Worm (Caenorhabditis elegans) whole organism, late embryonic: ENCODE data around the gene clh-1.

Experiments used
- C08G9.2 ChIP-seq: sonication (generic microtip); optimal IDR thresholded peaks from 2 replicates; lab custom pipeline; 2016; ENCODE audit warnings: mild to moderate bottlenecking, missing genetic modification characterization, moderate library complexity, missing compliant biosample characterization
- F13H6.1 ChIP-seq: sonication (generic microtip); optimal IDR thresholded peaks from 2 replicates; lab custom pipeline; 2016; ENCODE audit warnings: missing genetic modification characterization, missing compliant biosample characterization
- K02D7.2 ChIP-seq: sonication (generic microtip); optimal IDR thresholded peaks from 2 replicates; lab custom pipeline; 2017; ENCODE audit warnings: mild to moderate bottlenecking, missing genetic modification characterization, missing compliant biosample characterization
- K09A11.1 ChIP-seq: sonication (generic microtip); optimal IDR thresholded peaks from 2 replicates; lab custom pipeline; 2017; ENCODE audit warnings: antibody characterized with exemption, mild to moderate bottlenecking, missing genetic modification characterization, missing compliant biosample characterization; ENCODE audit not compliant: insufficient read depth
- T23F11.4 ChIP-seq: fragments of 200-800 bp; sonication (Bioruptor generic); optimal IDR thresholded peaks from 2 replicates; lab custom pipeline; 2018; ENCODE audit warnings: mild to moderate bottlenecking, missing genetic modification characterization, missing compliant biosample characterization
- Y22D7AL.16 ChIP-seq: sonication (generic microtip); optimal IDR thresholded peaks from 2 replicates; lab custom pipeline; 2016; ENCODE audit warnings: missing genetic modification characterization, missing compliant biosample characterization
- ceh-14 ChIP-seq: sonication (generic microtip); optimal IDR thresholded peaks from 2 replicates; lab custom pipeline; 2016; ENCODE audit warnings: missing genotype, missing genetic modification characterization, missing compliant biosample characterization
- ceh-19 ChIP-seq: fragments of 200-800 bp; sonication (Bioruptor generic); optimal IDR thresholded peaks from 2 replicates; lab custom pipeline; 2018; ENCODE audit warnings: mild to moderate bottlenecking, missing genetic modification characterization, missing compliant biosample characterization
- ceh-2 ChIP-seq: sonication (generic microtip); optimal IDR thresholded peaks from 2 replicates; lab custom pipeline; 2016; ENCODE audit warnings: missing genotype, missing genetic modification characterization, missing compliant biosample characterization
- ceh-22 ChIP-seq: sonication (generic microtip); optimal IDR thresholded peaks from 2 replicates; lab custom pipeline; 2017; ENCODE audit warnings: missing biosample characterization, missing genetic modification characterization
- ceh-24 ChIP-seq: sonication (generic microtip); optimal IDR thresholded peaks from 2 replicates; lab custom pipeline; 2016; ENCODE audit warnings: mild to moderate bottlenecking, missing genetic modification characterization, missing compliant biosample characterization
- ceh-34 ChIP-seq: sonication (generic microtip); optimal IDR thresholded peaks from 2 replicates; lab custom pipeline; 2016; ENCODE audit warnings: mild to moderate bottlenecking, missing genetic modification characterization, missing compliant biosample characterization
- ceh-48 ChIP-seq: sonication (generic microtip); optimal IDR thresholded peaks from 2 replicates; lab custom pipeline; 2016; ENCODE audit warnings: missing genetic modification characterization, inconsistent platforms, missing compliant biosample characterization
- ceh-9 ChIP-seq: sonication (generic microtip); optimal IDR thresholded peaks from 2 replicates; lab custom pipeline; 2016; ENCODE audit warnings: mild to moderate bottlenecking, missing genetic modification characterization, inconsistent platforms, missing compliant biosample characterization
- dmd-4 ChIP-seq: sonication (generic microtip); optimal IDR thresholded peaks from 2 replicates; lab custom pipeline; 2016; ENCODE audit warnings: borderline replicate concordance, missing genetic modification characterization, missing compliant biosample characterization
- dve-1 ChIP-seq: sonication (generic microtip); optimal IDR thresholded peaks from 2 replicates; lab custom pipeline; 2017; ENCODE audit warnings: antibody characterized with exemption, mild to moderate bottlenecking, missing genetic modification characterization, missing compliant biosample characterization
- elt-2 ChIP-seq: sonication (generic microtip); optimal IDR thresholded peaks from 2 replicates; lab custom pipeline; 2016; ENCODE audit warnings: missing genetic modification reagents, missing genetic modification characterization, missing compliant biosample characterization
- fax-1 ChIP-seq: sonication (generic microtip); optimal IDR thresholded peaks from 2 replicates; lab custom pipeline; 2016; ENCODE audit warnings: missing genotype, missing genetic modification characterization, missing compliant biosample characterization
- fkh-10 ChIP-seq: fragments of 150-350 bp; optimal IDR thresholded peaks from 2 replicates; lab custom pipeline; 2014; ENCODE audit warnings: missing biosample characterization, missing genetic modification reagents, missing genetic modification characterization
- gmeb-2 ChIP-seq: sonication (generic microtip); optimal IDR thresholded peaks from 2 replicates; lab custom pipeline; 2016; ENCODE audit warnings: missing genetic modification characterization, inconsistent platforms, missing compliant biosample characterization
- hlh-30 ChIP-seq: sonication (generic microtip); optimal IDR thresholded peaks from 2 replicates; lab custom pipeline; 2017; ENCODE audit warnings: antibody characterized with exemption, missing genetic modification characterization, missing compliant biosample characterization; ENCODE audit not compliant: insufficient read depth
- mec-3 ChIP-seq: sonication (generic microtip); optimal IDR thresholded peaks from 2 replicates; lab custom pipeline; 2016; ENCODE audit warnings: borderline replicate concordance, missing genetic modification characterization, missing compliant biosample characterization
- nfya-1 ChIP-seq: sonication (generic microtip); optimal IDR thresholded peaks from 2 replicates; lab custom pipeline; 2017; ENCODE audit warnings: missing genetic modification characterization, mild to moderate bottlenecking, missing compliant biosample characterization, antibody characterized with exemption, moderate library complexity
- nhr-232 ChIP-seq: sonication (generic microtip); optimal IDR thresholded peaks from 2 replicates; lab custom pipeline; 2016; ENCODE audit warnings: missing genetic modification characterization, missing compliant biosample characterization
- npax-4 ChIP-seq: sonication (generic microtip); optimal IDR thresholded peaks from 2 replicates; lab custom pipeline; 2016; ENCODE audit warnings: missing genetic modification characterization, missing compliant biosample characterization
- odd-2 ChIP-seq: sonication (generic microtip); optimal IDR thresholded peaks from 2 replicates; lab custom pipeline; 2017; ENCODE audit warnings: antibody characterized with exemption, mild to moderate bottlenecking, missing genetic modification characterization, missing compliant biosample characterization
- pha-4 ChIP-seq: fragments of 150-350 bp; optimal IDR thresholded peaks from 2 replicates; lab custom pipeline; 2018; ENCODE audit warnings: missing biosample characterization, missing genetic modification reagents, missing genetic modification characterization
- pqm-1 ChIP-seq: sonication (generic microtip); optimal IDR thresholded peaks from 2 replicates; lab custom pipeline; 2016; ENCODE audit warnings: missing genetic modification characterization, missing compliant biosample characterization
- ref-2 ChIP-seq: sonication (generic microtip); optimal IDR thresholded peaks from 2 replicates; lab custom pipeline; 2016; ENCODE audit warnings: missing genetic modification characterization, missing compliant biosample characterization
- sox-2 ChIP-seq: fragments of 200-800 bp; sonication (Bioruptor generic); IDR thresholded peaks from 2 replicates; pipeline ENCODE4 v1.3.6; 2022; ENCODE audit warnings: missing genetic modification reagents, missing genetic modification characterization, missing compliant biosample characterization
- sox-4 ChIP-seq: sonication (generic microtip); optimal IDR thresholded peaks from 2 replicates; lab custom pipeline; 2017; ENCODE audit warnings: mild to moderate bottlenecking, missing genetic modification characterization, inconsistent platforms, missing compliant biosample characterization
- tbx-2 ChIP-seq: sonication (generic microtip); optimal IDR thresholded peaks from 2 replicates; lab custom pipeline; 2016; ENCODE audit warnings: missing genetic modification characterization, missing compliant biosample characterization
- tbx-7 ChIP-seq: sonication (generic microtip); optimal IDR thresholded peaks from 2 replicates; lab custom pipeline; 2016; ENCODE audit warnings: missing genotype, missing genetic modification characterization, missing compliant biosample characterization
- unc-3 ChIP-seq, 2 experiments: fragments of 200-800 bp in 1 of 2; sonication (Bioruptor generic) in 1 of 2; sonication (generic microtip) in 1 of 2; conservative IDR thresholded peaks in 1 of 2; optimal IDR thresholded peaks in 1 of 2; 2 replicates each; pipeline versions ENCODE4 v1.3.6 to Lab custom; 2016 to 2022; ENCODE audit warnings: missing compliant biosample characterization in 2 of 2, missing genetic modification characterization in 2 of 2, missing genetic modification reagents in 1 of 2

Gene clh-1

DNA sequence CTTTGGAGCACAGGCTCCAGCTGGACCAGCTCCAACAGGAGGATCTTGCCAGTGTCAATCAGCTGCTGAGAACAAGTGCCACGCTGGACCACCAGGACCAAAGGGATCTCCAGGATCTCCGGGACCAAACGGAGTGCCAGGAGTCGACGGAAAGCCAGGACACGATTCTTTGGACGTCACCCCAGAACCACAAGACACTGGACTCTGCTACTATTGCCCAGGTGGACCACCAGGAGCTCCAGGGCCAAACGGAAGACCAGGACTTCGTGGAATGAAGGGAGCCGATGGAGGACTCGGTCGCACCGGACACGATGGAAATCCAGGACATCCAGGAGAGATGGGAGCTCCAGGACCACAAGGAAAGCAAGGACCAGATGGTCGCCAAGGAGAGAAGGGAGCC lies 12.6 kb upstream of the clh-1 start:
- TF ChIP-seq ceh-48 (tag; lab: Kevin White, UChicago) (no peak), ceh-2 (no peak), pqm-1 (tag; lab: Kevin White, UChicago) (no peak), mec-3 (tag; lab: Kevin White, UChicago) (peak; percentile 46), hlh-30 (no peak), F13H6.1 (tag; lab: Kevin White, UChicago) (no peak), K02D7.2 (tag; lab: Kevin White, UChicago) (no peak), tbx-7 (no peak)
- TF ChIP-seq, all 69 proteins: peak for 1

- TF ChIP-seq ceh-22 (tag; lab: Kevin White, UChicago) = no peak
- no peak for TF ChIP-seq nfya-1 (tag; lab: Kevin White, UChicago)
These were observed 12.0 kb upstream of the clh-1 start, which contains the start of gene col-84 for ce11 chrII:11868234-11868633. TSS of gene col-84 (plus strand) at chrII:11868534.

- TF ChIP-seq ceh-34 = no peak
- TF ChIP-seq gmeb-2 (tag; lab: Kevin White, UChicago) = no peak
- no peak for TF ChIP-seq ref-2 (tag; lab: Kevin White, UChicago)
- no peak for TF ChIP-seq F13H6.1 (tag; lab: Kevin White, UChicago)
- no peak for TF ChIP-seq elt-2
- TF ChIP-seq pqm-1 (tag; lab: Kevin White, UChicago) = no peak
- no peak for TF ChIP-seq sox-4 (tag; lab: Kevin White, UChicago)
- no peak for TF ChIP-seq ceh-14 (tag; lab: Kevin White, UChicago)
- TF ChIP-seq, all 69 proteins: peak for 0
These were observed 9.4 kb upstream of the clh-1 start, which contains the start of gene K12D12.4 for ce11 chrII:11865644-11866043. TSS of gene K12D12.4 (minus strand) at chrII:11865744.

DNA sequence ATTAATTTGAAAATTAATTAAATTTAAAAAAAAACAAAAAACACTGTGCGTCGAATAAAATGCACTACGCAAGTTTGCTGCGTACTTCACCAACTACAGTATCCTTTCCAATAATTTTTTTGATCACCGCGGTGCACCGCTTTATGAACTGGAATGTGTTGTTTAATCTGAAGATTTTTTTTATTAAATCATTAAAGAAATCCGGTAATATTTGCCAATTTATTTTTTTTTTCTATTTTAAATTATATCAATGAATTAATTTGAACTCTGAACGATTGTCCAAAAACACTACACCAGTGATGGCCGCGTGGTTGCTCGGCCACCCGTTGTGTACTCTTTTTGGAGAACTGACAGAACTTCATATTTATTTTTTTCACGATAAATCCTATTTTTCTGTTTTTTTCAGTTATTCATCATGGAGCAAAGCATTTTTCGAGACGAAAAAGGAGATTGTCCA lies 4.4 kb upstream of the clh-1 start, which contains the start of gene K12D12.5:
TSS of gene K12D12.5 (plus strand) at position 407 of the 457 bp plus-strand sequence.
- TF ChIP-seq Y22D7AL.16 (tag; lab: Kevin White, UChicago) (no peak), unc-3 (GFP tag; conservative IDR thresholded peaks at IDR 0.05; lab: Robert Waterston, UW) (no peak), unc-3 (tag; optimal IDR thresholded peaks at IDR 0.05; lab: Kevin White, UChicago) (no peak), dve-1 (no peak), dmd-4 (tag; lab: Kevin White, UChicago) (no peak), ceh-14 (tag; lab: Kevin White, UChicago) (no peak), ceh-48 (tag; lab: Kevin White, UChicago) (no peak), npax-4 (no peak), pha-4 (tag; lab: Kevin White, UChicago) (no peak), fkh-10 (GFP tag; lab: Kevin White, UChicago) (no peak), gmeb-2 (tag; lab: Kevin White, UChicago) (no peak), K09A11.1 (tag; lab: Kevin White, UChicago) (no peak), C08G9.2 (no peak), ceh-24 (tag; lab: Kevin White, UChicago) (no peak), odd-2 (no peak), ceh-19 (GFP tag; lab: Kevin White, UChicago) (no peak), nhr-232 (tag; lab: Kevin White, UChicago) (no peak), fax-1 (tag; lab: Kevin White, UChicago) (no peak), sox-2 (GFP tag; lab: Robert Waterston, UW) (no peak)
- TF ChIP-seq, all 69 proteins: peak for 0

ce11 chrII:11859833-11860232 lies 3.6 kb upstream of the clh-1 start:
- TF ChIP-seq elt-2 (peak; percentile 26), hlh-30 (no peak), ceh-9 (tag; lab: Kevin White, UChicago) (no peak), tbx-2 (no peak), T23F11.4 (GFP tag; lab: Kevin White, UChicago) (no peak)
